Worm (Caenorhabditis elegans) whole organism, L1 larva: ENCODE measurements around the gene srw-7.

Source experiments
- C16A3.4 ChIP-seq: fragments of 150-350 bp; optimal IDR thresholded peaks from 2 replicates; lab custom pipeline; 2014; ENCODE audit warnings: missing biosample characterization, missing genetic modification characterization
- F16B12.6 ChIP-seq: fragments of 150-350 bp; optimal IDR thresholded peaks from 2 replicates; lab custom pipeline; 2014; ENCODE audit warnings: missing biosample characterization, missing genetic modification characterization
- Y116A8C.19 ChIP-seq: sonication (generic microtip); optimal IDR thresholded peaks from 2 replicates; lab custom pipeline; 2016; ENCODE audit warnings: missing compliant biosample characterization, missing genetic modification characterization, borderline replicate concordance
- aha-1 ChIP-seq: fragments of 150-350 bp; optimal IDR thresholded peaks from 2 replicates; lab custom pipeline; 2014; ENCODE audit warnings: missing biosample characterization, missing genetic modification characterization
- alr-1 ChIP-seq: fragments of 200-800 bp; sonication (Bioruptor generic); optimal IDR thresholded peaks from 2 replicates; lab custom pipeline; 2018; ENCODE audit warnings: borderline replicate concordance, mild to moderate bottlenecking, missing genetic modification characterization, missing compliant biosample characterization
- ama-1 ChIP-seq: fragments of 150-350 bp; optimal IDR thresholded peaks from 2 replicates; lab custom pipeline; 2014
- blmp-1 ChIP-seq: fragments of 150-350 bp; optimal IDR thresholded peaks from 2 replicates; lab custom pipeline; 2014; ENCODE audit warnings: missing biosample characterization, missing genetic modification characterization
- ceh-8 ChIP-seq: fragments of 200-800 bp; sonication (Bioruptor generic); optimal IDR thresholded peaks from 2 replicates; lab custom pipeline; 2018; ENCODE audit warnings: mild to moderate bottlenecking, missing genetic modification characterization, moderate library complexity, missing compliant biosample characterization
- ceh-82 ChIP-seq, 3 experiments: fragments of 150-350 bp in 1 of 3; sonication (generic microtip) in 2 of 3; optimal IDR thresholded peaks; 2 replicates each; lab custom pipeline; 2014 to 2017; ENCODE audit warnings: missing biosample characterization in 3 of 3, missing genetic modification characterization in 3 of 3
- ceh-90 ChIP-seq: sonication (generic microtip); optimal IDR thresholded peaks from 2 replicates; lab custom pipeline; 2016; ENCODE audit warnings: missing genetic modification characterization, missing compliant biosample characterization
- ces-1 ChIP-seq: fragments of 150-350 bp; optimal IDR thresholded peaks from 2 replicates; lab custom pipeline; 2014; ENCODE audit warnings: missing biosample characterization, missing genetic modification reagents, missing genetic modification characterization
- dsc-1 ChIP-seq: sonication (generic microtip); optimal IDR thresholded peaks from 2 replicates; lab custom pipeline; 2016; ENCODE audit warnings: mild to moderate bottlenecking, missing genetic modification characterization, missing compliant biosample characterization
- efl-1 ChIP-seq, 4 experiments: fragments of 150-350 bp; optimal IDR thresholded peaks in 3 of 4; peaks in 1 of 4; 1 replicate in 1 of 4; 2 replicates in 3 of 4; lab custom pipeline; 2014; ENCODE audit warnings: missing biosample characterization in 2 of 4, missing genetic modification characterization in 2 of 4, missing genetic modification reagents in 2 of 4
- elt-2 ChIP-seq: sonication (generic microtip); optimal IDR thresholded peaks from 2 replicates; lab custom pipeline; 2016; ENCODE audit warnings: missing genetic modification characterization, mild to moderate bottlenecking, inconsistent platforms, missing compliant biosample characterization, missing genetic modification reagents
- ets-5 ChIP-seq: fragments of 200-800 bp; sonication (Bioruptor generic); IDR thresholded peaks from 2 replicates; pipeline ENCODE4 v1.3.6; 2022; ENCODE audit warnings: missing genetic modification characterization, missing compliant biosample characterization
- fkh-10 ChIP-seq: sonication (generic microtip); optimal IDR thresholded peaks from 2 replicates; lab custom pipeline; 2017; ENCODE audit warnings: missing biosample characterization, missing genetic modification reagents, missing genetic modification characterization
- fkh-4 ChIP-seq: sonication (generic microtip); optimal IDR thresholded peaks from 2 replicates; lab custom pipeline; 2016; ENCODE audit warnings: missing compliant biosample characterization, missing genetic modification characterization, borderline replicate concordance
- fkh-8 ChIP-seq: sonication (generic microtip); optimal IDR thresholded peaks from 2 replicates; lab custom pipeline; 2016; ENCODE audit warnings: mild to moderate bottlenecking, missing genetic modification characterization, missing compliant biosample characterization
- grh-1 ChIP-seq: fragments of 200-800 bp; sonication (Bioruptor generic); IDR thresholded peaks from 2 replicates; pipeline ENCODE4 v1.3.6; 2022; ENCODE audit warnings: missing genetic modification reagents, missing genetic modification characterization, missing compliant biosample characterization
- hlh-17 ChIP-seq: fragments of 200-800 bp; sonication (Bioruptor generic); optimal IDR thresholded peaks from 2 replicates; lab custom pipeline; 2018; ENCODE audit warnings: missing genetic modification characterization, mild to moderate bottlenecking, missing compliant biosample characterization, moderate library complexity, borderline replicate concordance
- isw-1 ChIP-seq: fragments of 200-800 bp; sonication (Bioruptor generic); IDR thresholded peaks from 2 replicates; pipeline ENCODE4 v1.3.6; 2022; ENCODE audit warnings: missing genetic modification characterization, missing compliant biosample characterization
- jun-1 ChIP-seq: fragments of 150-350 bp; optimal IDR thresholded peaks from 2 replicates; lab custom pipeline; 2014; ENCODE audit warnings: missing biosample characterization, missing genetic modification reagents, missing genetic modification characterization
- lin-13 ChIP-seq: fragments of 150-350 bp; optimal IDR thresholded peaks from 2 replicates; lab custom pipeline; 2014; ENCODE audit warnings: missing biosample characterization, missing genetic modification reagents, missing genetic modification characterization
- lin-14 ChIP-seq: fragments of 200-800 bp; sonication (Bioruptor generic); optimal IDR thresholded peaks from 2 replicates; lab custom pipeline; 2018; ENCODE audit warnings: mild to moderate bottlenecking, missing genetic modification characterization, moderate library complexity, missing compliant biosample characterization
- lin-39 ChIP-seq: fragments of 150-350 bp; optimal IDR thresholded peaks from 2 replicates; lab custom pipeline; 2014; ENCODE audit warnings: missing biosample characterization, missing genetic modification reagents, missing genetic modification characterization
- lir-3 ChIP-seq: sonication (generic microtip); optimal IDR thresholded peaks from 2 replicates; lab custom pipeline; 2016; ENCODE audit warnings: mild to moderate bottlenecking, missing genetic modification characterization, moderate library complexity, missing compliant biosample characterization; ENCODE audit not compliant: poor library complexity
- lsy-2 ChIP-seq, 2 experiments: fragments of 150-350 bp; optimal IDR thresholded peaks; 2 replicates each; lab custom pipeline; 2014; ENCODE audit warnings: missing biosample characterization in 2 of 2, missing genetic modification characterization in 2 of 2
- mef-2 ChIP-seq: fragments of 150-350 bp; optimal IDR thresholded peaks from 2 replicates; lab custom pipeline; 2014; ENCODE audit warnings: missing biosample characterization, missing genetic modification characterization
- mep-1 ChIP-seq: fragments of 150-350 bp; optimal IDR thresholded peaks from 2 replicates; lab custom pipeline; 2014; ENCODE audit warnings: missing biosample characterization, missing genetic modification characterization
- nhr-11 ChIP-seq: fragments of 150-350 bp; optimal IDR thresholded peaks from 2 replicates; lab custom pipeline; 2014; ENCODE audit warnings: missing biosample characterization, missing genetic modification characterization
- nhr-12 ChIP-seq: sonication (generic microtip); optimal IDR thresholded peaks from 2 replicates; lab custom pipeline; 2017; ENCODE audit warnings: missing biosample characterization, missing genetic modification characterization
- nhr-19 ChIP-seq: fragments of 200-800 bp; sonication (Bioruptor generic); conservative IDR thresholded peaks from 2 replicates; pipeline ENCODE4 v1.3.6; 2022; ENCODE audit warnings: missing genetic modification characterization, missing compliant biosample characterization
- nhr-20 ChIP-seq: sonication (generic microtip); optimal IDR thresholded peaks from 2 replicates; lab custom pipeline; 2016; ENCODE audit warnings: mild to moderate bottlenecking, missing genetic modification characterization, missing compliant biosample characterization
- nhr-47 ChIP-seq: sonication (generic microtip); optimal IDR thresholded peaks from 2 replicates; lab custom pipeline; 2016; ENCODE audit warnings: mild to moderate bottlenecking, missing genetic modification characterization, moderate library complexity, missing compliant biosample characterization
- nhr-77 ChIP-seq: fragments of 150-350 bp; optimal IDR thresholded peaks from 2 replicates; lab custom pipeline; 2014; ENCODE audit warnings: missing biosample characterization, missing genetic modification characterization
- pag-3 ChIP-seq: sonication (generic microtip); optimal IDR thresholded peaks from 2 replicates; lab custom pipeline; 2017; ENCODE audit warnings: missing genetic modification characterization, mild to moderate bottlenecking, missing compliant biosample characterization, antibody characterized with exemption, borderline replicate concordance; ENCODE audit not compliant: insufficient read depth
- pqm-1 ChIP-seq: sonication (generic microtip); optimal IDR thresholded peaks from 3 replicates; lab custom pipeline; 2017; ENCODE audit warnings: missing biosample characterization, missing genetic modification characterization
- rnt-1 ChIP-seq: sonication (generic microtip); optimal IDR thresholded peaks from 2 replicates; lab custom pipeline; 2016; ENCODE audit warnings: mild to moderate bottlenecking, missing genetic modification characterization, moderate library complexity, missing compliant biosample characterization
- skn-1 ChIP-seq: fragments of 150-350 bp; optimal IDR thresholded peaks from 2 replicates; lab custom pipeline; 2014; ENCODE audit warnings: missing biosample characterization, missing genetic modification characterization
- snpc-4 ChIP-seq: fragments of 150-350 bp; optimal IDR thresholded peaks from 2 replicates; lab custom pipeline; 2014; ENCODE audit warnings: missing biosample characterization, missing genetic modification characterization
- swsn-7 ChIP-seq: sonication (generic microtip); optimal IDR thresholded peaks from 2 replicates; lab custom pipeline; 2016; ENCODE audit warnings: missing genetic modification characterization, missing compliant biosample characterization
- tbx-2 ChIP-seq: sonication (generic microtip); optimal IDR thresholded peaks from 2 replicates; lab custom pipeline; 2016; ENCODE audit warnings: missing genetic modification characterization, missing compliant biosample characterization
- unc-130 ChIP-seq: fragments of 150-350 bp; optimal IDR thresholded peaks from 2 replicates; lab custom pipeline; 2017; ENCODE audit warnings: missing biosample characterization, missing genetic modification characterization, inconsistent platforms
- unc-62 ChIP-seq: fragments of 150-350 bp; optimal IDR thresholded peaks from 2 replicates; lab custom pipeline; 2014; ENCODE audit warnings: missing biosample characterization, missing genetic modification reagents, missing genetic modification characterization
- unc-86 ChIP-seq: sonication (generic microtip); optimal IDR thresholded peaks from 2 replicates; lab custom pipeline; 2016; ENCODE audit warnings: missing genetic modification characterization, missing compliant biosample characterization
- unc-98 ChIP-seq: fragments of 200-800 bp; sonication (Bioruptor generic); IDR thresholded peaks from 2 replicates; pipeline ENCODE4 v1.3.6; 2022; ENCODE audit warnings: missing genetic modification characterization, missing compliant biosample characterization
- vab-15 ChIP-seq: sonication (generic microtip); optimal IDR thresholded peaks from 2 replicates; lab custom pipeline; 2017; ENCODE audit warnings: missing genotype, mild to moderate bottlenecking, missing genetic modification characterization, missing compliant biosample characterization
- xbp-1 ChIP-seq: sonication (generic microtip); optimal IDR thresholded peaks from 2 replicates; lab custom pipeline; 2016; ENCODE audit warnings: missing genetic modification characterization, missing compliant biosample characterization
- zag-1 ChIP-seq: fragments of 150-350 bp; optimal IDR thresholded peaks from 2 replicates; lab custom pipeline; 2014; ENCODE audit warnings: missing biosample characterization, missing genetic modification characterization
- zip-4 ChIP-seq: fragments of 200-800 bp; sonication (Bioruptor generic); optimal IDR thresholded peaks from 2 replicates; lab custom pipeline; 2018; ENCODE audit warnings: mild to moderate bottlenecking, missing genetic modification characterization, moderate library complexity, missing compliant biosample characterization
- ztf-11 ChIP-seq, 2 experiments: sonication (generic microtip); optimal IDR thresholded peaks; 2 replicates each; lab custom pipeline; 2016 to 2017; ENCODE audit warnings: missing genetic modification characterization in 2 of 2, missing biosample characterization in 1 of 2, missing compliant biosample characterization in 1 of 2
- ztf-4 ChIP-seq: fragments of 150-350 bp; optimal IDR thresholded peaks from 2 replicates; lab custom pipeline; 2014; ENCODE audit warnings: missing biosample characterization, missing genetic modification characterization

Gene srw-7

ce11 chrV:3759419-3759915 lies 46.6 kb upstream of the srw-7 start, which contains the start of gene chk-1:
Gene chk-1, minus strand, starts transcription at chrV:3759469.
- TF ChIP-seq fkh-10 (GFP tag; lab: Kevin White, UChicago) (peak; percentile 12), unc-98 (GFP tag; lab: Robert Waterston, UW) (no peak), ceh-90 (tag; lab: Kevin White, UChicago) (no peak), jun-1 (tag; lab: Kevin White, UChicago) (peak; percentile 6), nhr-77 (tag; lab: Kevin White, UChicago) (peak; percentile 22), nhr-19 (GFP tag; lab: Robert Waterston, UW) (peak; percentile 60), ces-1 (GFP tag; lab: Kevin White, UChicago) (no peak), xbp-1 (tag; lab: Kevin White, UChicago) (peak; percentile 67), isw-1 (peak; percentile 25), fkh-8 (tag; lab: Kevin White, UChicago) (peak; percentile 69), pqm-1 (no peak), zip-4 (GFP tag; lab: Kevin White, UChicago) (no peak), grh-1 (GFP tag; lab: Robert Waterston, UW) (peak; percentile 12; the same call in 1 of the 2 replicates), fkh-4 (tag; lab: Kevin White, UChicago) (no peak), C16A3.4 (tag; lab: Kevin White, UChicago) (peak; percentile 67), blmp-1 (tag; lab: Kevin White, UChicago) (peak; percentile 61), aha-1 (tag; lab: Kevin White, UChicago) (no peak), nhr-20 (peak; percentile 69), nhr-11 (tag; lab: Kevin White, UChicago) (no peak), mef-2 (tag; lab: Kevin White, UChicago) (peak; percentile 13), ets-5 (GFP tag; lab: Robert Waterston, UW) (no peak), Y116A8C.19 (tag; lab: Kevin White, UChicago) (no peak), zag-1 (tag; lab: Kevin White, UChicago) (no peak), ztf-4 (no peak), ceh-8 (GFP tag; lab: Kevin White, UChicago) (peak; percentile 16), lin-39 (tag; lab: Kevin White, UChicago) (peak; percentile 40), ceh-82 (tag; optimal IDR thresholded peaks at IDR 0.05; lab: Kevin White, UChicago) (peak; percentile 55 to 59 (median 57)), skn-1 (tag; lab: Kevin White, UChicago) (peak; percentile 88), unc-62 (GFP tag; lab: Kevin White, UChicago) (no peak), mep-1 (peak; percentile 87), rnt-1 (tag; lab: Kevin White, UChicago) (peak; percentile 82), tbx-2 (tag; lab: Kevin White, UChicago) (peak; percentile 60), nhr-47 (tag; lab: Kevin White, UChicago) (peak; percentile 76), F16B12.6 (peak; percentile 43), efl-1 (optimal IDR thresholded peaks at IDR 0.05; lab: Kevin White, UChicago) (peak; percentile 61 to 94), efl-1 (GFP tag; optimal IDR thresholded peaks at IDR 0.05 in 1 of 2; lab: Kevin White, UChicago) (peak; percentile 94 to 99), vab-15 (tag; lab: Kevin White, UChicago) (no peak), unc-86 (peak; percentile 26), elt-2 (tag; lab: Kevin White, UChicago) (no peak), lin-14 (GFP tag; lab: Kevin White, UChicago) (peak; percentile 86), unc-130 (peak; percentile 47), lir-3 (tag; lab: Kevin White, UChicago) (no peak), snpc-4 (tag; lab: Kevin White, UChicago) (peak; percentile 58), ztf-11 (tag; optimal IDR thresholded peaks at IDR 0.05; lab: Kevin White, UChicago) (peak in 1 of 2 experiments; percentile 29), hlh-17 (GFP tag; lab: Kevin White, UChicago) (no peak), ama-1 (lab: Kevin White, UChicago) (no peak), nhr-12 (no peak), pag-3 (tag; lab: Kevin White, UChicago) (no peak), swsn-7 (peak; percentile 71), dsc-1 (tag; lab: Kevin White, UChicago) (peak; percentile 48), lsy-2 (tag; optimal IDR thresholded peaks at IDR 0.05; lab: Kevin White, UChicago) (peak; percentile 66 to 83), lin-13 (GFP tag; lab: Kevin White, UChicago) (peak; percentile 32), alr-1 (tag; lab: Kevin White, UChicago) (no peak)
